Worm (Caenorhabditis elegans) whole organism, L4/young adult: Measurements from ENCODE around the gene far-4.

ENCODE experiments used
- dao-5 ChIP-seq: sonication (generic microtip); optimal IDR thresholded peaks from 2 replicates; lab custom pipeline; 2016; ENCODE audit warnings: missing genotype, missing genetic modification characterization, moderate library complexity, missing compliant biosample characterization
- him-1 ChIP-seq: sonication (generic microtip); optimal IDR thresholded peaks from 2 replicates; lab custom pipeline; 2016; ENCODE audit warnings: missing genotype, missing genetic modification reagents, missing genetic modification characterization, missing compliant biosample characterization

DNA sequence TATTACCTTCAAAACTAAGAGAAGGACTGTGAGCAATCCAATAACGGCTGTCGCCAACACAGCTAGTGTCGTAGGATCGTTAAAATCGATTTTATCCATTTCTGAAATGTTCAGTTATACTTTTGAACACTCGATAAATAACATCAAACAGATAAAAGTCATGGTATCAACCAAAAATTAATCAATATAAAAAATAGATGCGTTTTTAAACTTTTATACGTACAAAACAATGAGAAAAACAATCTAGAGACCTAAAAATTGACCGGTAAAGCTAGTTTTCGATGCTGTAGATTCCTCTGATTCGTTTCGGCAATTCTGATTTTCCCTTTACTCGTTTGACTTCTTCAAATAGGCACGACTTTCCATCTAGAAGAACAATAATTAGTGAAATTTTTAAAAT, 32.3 kb downstream of the far-4 start, which contains the start of gene R186.3:
- no peak for TF ChIP-seq him-1 (tag; lab: Kevin White, UChicago)
- TF ChIP-seq dao-5 (tag; lab: Kevin White, UChicago): no peak
